Worm (Caenorhabditis elegans) whole organism, young adult: ENCODE data around the gene F46F3.3.
A peak's percentile ranks its signal among the peaks of the same experiment; 100 is the strongest.

Source experiments
- B0019.2 ChIP-seq: fragments of 200-800 bp; sonication (Bioruptor generic); conservative IDR thresholded peaks from 2 replicates; pipeline ENCODE4 v1.3.6; 2022; ENCODE audit warnings: missing genetic modification reagents, missing genetic modification characterization, missing compliant biosample characterization
- B0035.1 ChIP-seq: sonication (generic microtip); optimal IDR thresholded peaks from 2 replicates; lab custom pipeline; 2016; ENCODE audit warnings: missing genetic modification characterization, mild to moderate bottlenecking, missing compliant biosample characterization, missing genotype, missing genetic modification reagents
- B0261.1 ChIP-seq: sonication (generic microtip); optimal IDR thresholded peaks from 2 replicates; lab custom pipeline; 2016; ENCODE audit warnings: mild to moderate bottlenecking, missing genetic modification characterization, moderate library complexity, missing compliant biosample characterization
- B0336.3 ChIP-seq: fragments of 200-800 bp; sonication (Bioruptor generic); IDR thresholded peaks from 2 replicates; pipeline ENCODE4 v1.3.6; 2022; ENCODE audit warnings: missing genetic modification characterization, missing compliant biosample characterization
- C06A6.2 ChIP-seq: fragments of 200-800 bp; sonication (Bioruptor generic); conservative IDR thresholded peaks from 2 replicates; pipeline ENCODE4 v1.3.6; 2022; ENCODE audit warnings: missing genetic modification characterization, missing compliant biosample characterization
- F39B2.1 ChIP-seq: fragments of 200-800 bp; sonication (Bioruptor generic); IDR thresholded peaks from 2 replicates; pipeline ENCODE4 v1.3.6; 2022; ENCODE audit warnings: missing genetic modification reagents, missing genetic modification characterization, missing compliant biosample characterization
- F52B5.7 ChIP-seq: sonication (generic microtip); optimal IDR thresholded peaks from 2 replicates; lab custom pipeline; 2016; ENCODE audit warnings: mild to moderate bottlenecking, missing genetic modification characterization, missing compliant biosample characterization
- K12H6.12 ChIP-seq: fragments of 200-800 bp; sonication (Bioruptor generic); optimal IDR thresholded peaks from 2 replicates; lab custom pipeline; 2018; ENCODE audit warnings: mild to moderate bottlenecking, missing genetic modification characterization, missing compliant biosample characterization
- Y53G8AR.9 ChIP-seq: fragments of 200-800 bp; sonication (Bioruptor generic); conservative IDR thresholded peaks from 2 replicates; pipeline ENCODE4 v1.3.6; 2022; ENCODE audit warnings: missing genetic modification reagents, missing genetic modification characterization, missing compliant biosample characterization
- Y56A3A.18 ChIP-seq: fragments of 200-800 bp; sonication (Bioruptor generic); IDR thresholded peaks from 2 replicates; pipeline ENCODE4 v1.3.6; 2022; ENCODE audit warnings: missing genetic modification reagents, missing genetic modification characterization, missing compliant biosample characterization
- Y67H2A.10 ChIP-seq: fragments of 200-800 bp; sonication (Bioruptor generic); conservative IDR thresholded peaks from 2 replicates; pipeline ENCODE4 v1.3.6; 2022; ENCODE audit warnings: missing genetic modification reagents, missing genetic modification characterization, missing compliant biosample characterization
- Y79H2A.3 ChIP-seq: fragments of 200-800 bp; sonication (Bioruptor generic); conservative IDR thresholded peaks from 2 replicates; pipeline ENCODE4 v1.3.6; 2022; ENCODE audit warnings: missing genetic modification reagents, missing genetic modification characterization, missing compliant biosample characterization
- akir-1 ChIP-seq: fragments of 200-800 bp; sonication (Bioruptor generic); optimal IDR thresholded peaks from 2 replicates; lab custom pipeline; 2018; ENCODE audit warnings: mild to moderate bottlenecking, missing genetic modification characterization, moderate library complexity, missing compliant biosample characterization
- aptf-2 ChIP-seq: fragments of 200-800 bp; sonication (Bioruptor generic); conservative IDR thresholded peaks from 2 replicates; pipeline ENCODE4 v1.3.6; 2022; ENCODE audit warnings: missing genetic modification reagents, missing genetic modification characterization, missing compliant biosample characterization
- atf-7 ChIP-seq: sonication (generic microtip); optimal IDR thresholded peaks from 2 replicates; lab custom pipeline; 2017; ENCODE audit warnings: mild to moderate bottlenecking, missing genetic modification characterization, missing compliant biosample characterization
- attf-3 ChIP-seq: fragments of 200-800 bp; sonication (Bioruptor generic); conservative IDR thresholded peaks from 2 replicates; pipeline ENCODE4 v1.3.6; 2022; ENCODE audit warnings: missing genetic modification reagents, missing genetic modification characterization, missing compliant biosample characterization
- attf-5 ChIP-seq: fragments of 200-800 bp; sonication (Bioruptor generic); optimal IDR thresholded peaks from 2 replicates; lab custom pipeline; 2018; ENCODE audit warnings: mild to moderate bottlenecking, missing genetic modification characterization, missing compliant biosample characterization
- cebp-2 ChIP-seq: fragments of 200-800 bp; sonication (Bioruptor generic); IDR thresholded peaks from 2 replicates; pipeline ENCODE4 v1.3.6; 2022; ENCODE audit warnings: missing genetic modification characterization, missing compliant biosample characterization
- ceh-27 ChIP-seq: fragments of 200-800 bp; sonication (Bioruptor generic); optimal IDR thresholded peaks from 2 replicates; lab custom pipeline; 2018; ENCODE audit warnings: mild to moderate bottlenecking, missing genetic modification characterization, moderate library complexity, missing compliant biosample characterization
- ceh-91 ChIP-seq: fragments of 200-800 bp; sonication (Bioruptor generic); IDR thresholded peaks from 2 replicates; pipeline ENCODE4 v1.3.6; 2022; ENCODE audit warnings: missing genetic modification reagents, missing genetic modification characterization, missing compliant biosample characterization
- dox-1 ChIP-seq: fragments of 200-800 bp; sonication (Bioruptor generic); IDR thresholded peaks from 2 replicates; pipeline ENCODE4 v1.3.6; 2022; ENCODE audit warnings: missing genetic modification reagents, missing genetic modification characterization, missing compliant biosample characterization
- egrh-3 ChIP-seq: fragments of 200-800 bp; sonication (Bioruptor generic); IDR thresholded peaks from 2 replicates; pipeline ENCODE4 v1.3.6; 2022; ENCODE audit warnings: missing genetic modification reagents, missing genetic modification characterization, missing compliant biosample characterization
- ekl-4 ChIP-seq: fragments of 200-800 bp; sonication (Bioruptor generic); IDR thresholded peaks from 2 replicates; pipeline ENCODE4 v1.3.6; 2022; ENCODE audit warnings: missing genetic modification reagents, missing genetic modification characterization, missing compliant biosample characterization
- fkh-3 ChIP-seq: sonication (generic microtip); optimal IDR thresholded peaks from 2 replicates; lab custom pipeline; 2016; ENCODE audit warnings: mild to moderate bottlenecking, missing genetic modification characterization, missing compliant biosample characterization
- him-1 ChIP-seq: sonication (generic microtip); optimal IDR thresholded peaks from 2 replicates; lab custom pipeline; 2016; ENCODE audit warnings: missing genotype, missing genetic modification reagents, missing genetic modification characterization, missing compliant biosample characterization
- hmg-1.2 ChIP-seq: fragments of 200-800 bp; sonication (Bioruptor generic); IDR thresholded peaks from 2 replicates; pipeline ENCODE4 v1.3.6; 2022; ENCODE audit warnings: missing genetic modification reagents, missing genetic modification characterization, missing compliant biosample characterization
- let-526 ChIP-seq: fragments of 200-800 bp; sonication (Bioruptor generic); IDR thresholded peaks from 2 replicates; pipeline ENCODE4 v1.3.6; 2022; ENCODE audit warnings: missing genetic modification reagents, missing genetic modification characterization, missing compliant biosample characterization
- let-607 ChIP-seq, 2 experiments: fragments of 200-800 bp in 1 of 2; sonication (Bioruptor generic) in 1 of 2; sonication (generic microtip) in 1 of 2; optimal IDR thresholded peaks; 2 replicates each; lab custom pipeline; 2016 to 2018; ENCODE audit warnings: mild to moderate bottlenecking in 2 of 2, missing compliant biosample characterization in 2 of 2, missing genetic modification characterization in 2 of 2, moderate library complexity in 2 of 2, missing genotype in 1 of 2
- lin-40 ChIP-seq: sonication (generic microtip); optimal IDR thresholded peaks from 2 replicates; lab custom pipeline; 2016; ENCODE audit warnings: missing genetic modification characterization, mild to moderate bottlenecking, missing compliant biosample characterization, missing genotype, missing genetic modification reagents
- lir-1 ChIP-seq: fragments of 200-800 bp; sonication (Bioruptor generic); conservative IDR thresholded peaks from 2 replicates; pipeline ENCODE4 v1.3.6; 2022; ENCODE audit warnings: missing genetic modification reagents, missing genetic modification characterization, missing compliant biosample characterization
- madf-10 ChIP-seq: sonication (generic microtip); optimal IDR thresholded peaks from 2 replicates; lab custom pipeline; 2016; ENCODE audit warnings: mild to moderate bottlenecking, missing genetic modification characterization, missing compliant biosample characterization
- madf-8 ChIP-seq: fragments of 200-800 bp; sonication (Bioruptor generic); conservative IDR thresholded peaks from 2 replicates; pipeline ENCODE4 v1.3.6; 2022; ENCODE audit warnings: missing genetic modification reagents, missing genetic modification characterization, missing compliant biosample characterization
- mcd-1 ChIP-seq: fragments of 200-800 bp; sonication (Bioruptor generic); IDR thresholded peaks from 2 replicates; pipeline ENCODE4 v1.3.6; 2022; ENCODE audit warnings: missing genetic modification reagents, missing genetic modification characterization, missing compliant biosample characterization
- nfyb-1 ChIP-seq: fragments of 200-800 bp; sonication (Bioruptor generic); IDR thresholded peaks from 2 replicates; pipeline ENCODE4 v1.3.6; 2022; ENCODE audit warnings: missing genetic modification reagents, missing genetic modification characterization, missing compliant biosample characterization
- nhr-27 ChIP-seq: fragments of 200-800 bp; sonication (Bioruptor generic); optimal IDR thresholded peaks from 2 replicates; lab custom pipeline; 2018; ENCODE audit warnings: mild to moderate bottlenecking, missing genetic modification characterization, moderate library complexity, missing compliant biosample characterization
- nhr-90 ChIP-seq: sonication (generic microtip); optimal IDR thresholded peaks from 2 replicates; lab custom pipeline; 2016; ENCODE audit warnings: missing genotype, mild to moderate bottlenecking, missing genetic modification characterization, missing compliant biosample characterization
- rec-8 ChIP-seq, 2 experiments: sonication (generic microtip); optimal IDR thresholded peaks; 2 replicates each; lab custom pipeline; 2016; ENCODE audit warnings: mild to moderate bottlenecking in 2 of 2, missing genetic modification characterization in 2 of 2, missing genetic modification reagents in 2 of 2, missing genotype in 2 of 2, missing biosample characterization in 1 of 2, missing compliant biosample characterization in 1 of 2, moderate library complexity in 1 of 2
- sdz-38 ChIP-seq: sonication (generic microtip); optimal IDR thresholded peaks from 2 replicates; lab custom pipeline; 2016; ENCODE audit warnings: missing genotype, missing genetic modification characterization, missing compliant biosample characterization
- snpc-1.3 ChIP-seq: sonication (generic microtip); optimal IDR thresholded peaks from 2 replicates; lab custom pipeline; 2017; ENCODE audit warnings: missing genetic modification characterization, mild to moderate bottlenecking, missing compliant biosample characterization, antibody characterized with exemption, moderate library complexity, missing genotype, missing genetic modification reagents; ENCODE audit not compliant: insufficient read depth
- snpc-4 ChIP-seq, 5 experiments: fragments of 150-350 bp in 1 of 5; sonication (generic microtip) in 4 of 5; optimal IDR thresholded peaks; 2 replicates each; lab custom pipeline; 2014 to 2018; ENCODE audit warnings: missing genetic modification characterization in 5 of 5, missing biosample characterization in 3 of 5, antibody characterized with exemption in 2 of 5, mild to moderate bottlenecking in 2 of 5, missing compliant biosample characterization in 2 of 5, missing genotype in 2 of 5, moderate library complexity in 2 of 5, missing genetic modification reagents in 1 of 5
- somi-1 ChIP-seq: fragments of 200-800 bp; sonication (Bioruptor generic); optimal IDR thresholded peaks from 2 replicates; lab custom pipeline; 2018; ENCODE audit warnings: mild to moderate bottlenecking, missing genetic modification characterization, missing compliant biosample characterization
- tbp1 ChIP-seq: fragments of 200-800 bp; sonication (Bioruptor generic); optimal IDR thresholded peaks from 2 replicates; lab custom pipeline; 2018; ENCODE audit warnings: mild to moderate bottlenecking, missing genetic modification characterization, missing compliant biosample characterization
- tbx-9 ChIP-seq: sonication (generic microtip); optimal IDR thresholded peaks from 2 replicates; lab custom pipeline; 2016; ENCODE audit warnings: borderline replicate concordance, missing genetic modification characterization, inconsistent platforms, missing compliant biosample characterization
- unc-62 ChIP-seq: fragments of 150-350 bp; optimal IDR thresholded peaks from 2 replicates; lab custom pipeline; 2014; ENCODE audit warnings: missing biosample characterization, missing genetic modification reagents, missing genetic modification characterization
- xnd-1 ChIP-seq: sonication (generic microtip); optimal IDR thresholded peaks from 2 replicates; lab custom pipeline; 2016; ENCODE audit warnings: missing genotype, missing genetic modification reagents, missing genetic modification characterization, missing compliant biosample characterization
- zim-3 ChIP-seq: sonication (generic microtip); optimal IDR thresholded peaks from 2 replicates; lab custom pipeline; 2017; ENCODE audit warnings: mild to moderate bottlenecking, missing genetic modification characterization, moderate library complexity, missing compliant biosample characterization
- ztf-26 ChIP-seq: sonication (generic microtip); optimal IDR thresholded peaks from 2 replicates; lab custom pipeline; 2017; ENCODE audit warnings: missing genetic modification characterization, missing compliant biosample characterization

The F46F3.3 gene

ce11 chrV:11644166-11644565 lies 23.1 kb upstream of the F46F3.3 start, which contains the start of gene bir-1 (continued):
- no peak for TF ChIP-seq B0261.1 (tag; lab: Kevin White, UChicago)
- TF ChIP-seq tbp1 (GFP tag; lab: Kevin White, UChicago), result peak; percentile 22
- no peak for TF ChIP-seq unc-62 (GFP tag; lab: Kevin White, UChicago)
- TF ChIP-seq attf-5 (GFP tag; lab: Kevin White, UChicago), result peak; percentile 81
- TF ChIP-seq hmg-1.2 (GFP tag; lab: Robert Waterston, UW), result peak; percentile 34; the same call in 1 of the 2 replicates
- TF ChIP-seq ekl-4, result 0 out of 2 replicates have a peak, but pooled peaks have one; percentile 23
- TF ChIP-seq mcd-1, result peak; percentile 74
- no peak for TF ChIP-seq B0035.1 (tag; lab: Kevin White, UChicago)
- no peak for TF ChIP-seq lir-1 (GFP tag; lab: Robert Waterston, UW)
- TF ChIP-seq egrh-3 (GFP tag; lab: Robert Waterston, UW), result no peak
- no peak for TF ChIP-seq B0336.3 (GFP tag; lab: Robert Waterston, UW)
- TF ChIP-seq F39B2.1, result no peak
- TF ChIP-seq atf-7 (tag; lab: Kevin White, UChicago), result no peak
- no peak for TF ChIP-seq akir-1
- no peak for TF ChIP-seq tbx-9 (tag; lab: Kevin White, UChicago)
- no peak for TF ChIP-seq sdz-38 (tag; lab: Kevin White, UChicago)
- TF ChIP-seq zim-3, result no peak
- no peak for TF ChIP-seq nfyb-1 (GFP tag; lab: Robert Waterston, UW)
- no peak for TF ChIP-seq let-607 (tag; optimal IDR thresholded peaks at IDR 0.05; lab: Kevin White, UChicago)
- TF ChIP-seq B0019.2 (GFP tag; lab: Robert Waterston, UW), result no peak
- no peak for TF ChIP-seq aptf-2
- no peak for TF ChIP-seq Y79H2A.3 (GFP tag; lab: Robert Waterston, UW)
- TF ChIP-seq C06A6.2 (GFP tag; lab: Robert Waterston, UW), result no peak
- no peak for TF ChIP-seq Y56A3A.18 (GFP tag; lab: Robert Waterston, UW)
- TF ChIP-seq ztf-26, result no peak
- TF ChIP-seq nhr-90 (tag; lab: Kevin White, UChicago), result no peak
- TF ChIP-seq nhr-27, result no peak
- peak; percentile 1 for TF ChIP-seq K12H6.12
- TF ChIP-seq snpc-1.3 (tag; lab: Kevin White, UChicago), result no peak
- no peak for TF ChIP-seq cebp-2 (GFP tag; lab: Robert Waterston, UW)
- no peak for TF ChIP-seq fkh-3 (tag; lab: Kevin White, UChicago)
- 0 out of 2 replicates have a peak, but pooled peaks have one; percentile 35 for TF ChIP-seq ceh-91
- TF ChIP-seq somi-1 (GFP tag; lab: Kevin White, UChicago), result no peak
- TF ChIP-seq Y67H2A.10 (GFP tag; lab: Robert Waterston, UW), result 0 out of 2 replicates have a peak, but pooled peaks have one; percentile 23
- TF ChIP-seq madf-10 (tag; lab: Kevin White, UChicago), result peak; percentile 35
- TF ChIP-seq attf-3 (GFP tag; lab: Robert Waterston, UW), result peak; percentile 22; the same call in 1 of the 2 replicates
- no peak for TF ChIP-seq xnd-1 (tag; lab: Kevin White, UChicago)
- peak; percentile 15; the same call in 1 of the 2 replicates for TF ChIP-seq madf-8 (GFP tag; lab: Robert Waterston, UW)
- TF ChIP-seq F52B5.7 (tag; lab: Kevin White, UChicago), result no peak
- TF ChIP-seq rec-8 (tag; optimal IDR thresholded peaks at IDR 0.05; lab: Kevin White, UChicago), result peak in 1 of 2 experiments; percentile 7
- TF ChIP-seq let-526 (GFP tag; lab: Robert Waterston, UW), result no peak
- TF ChIP-seq Y53G8AR.9 (GFP tag; lab: Robert Waterston, UW), result no peak
- TF ChIP-seq dox-1 (GFP tag; lab: Robert Waterston, UW), result peak; percentile 82
- peak; percentile 21 for TF ChIP-seq him-1 (tag; lab: Kevin White, UChicago)
- no peak for TF ChIP-seq lin-40 (tag; lab: Kevin White, UChicago)
- TF ChIP-seq ceh-27 (GFP tag; lab: Kevin White, UChicago), result no peak
- TF ChIP-seq snpc-4 (GFP tag; optimal IDR thresholded peaks at IDR 0.05; lab: Kevin White, UChicago), result no peak
- peak in 2 of 4 experiments; percentile 37 to 58 for TF ChIP-seq snpc-4 (tag; optimal IDR thresholded peaks at IDR 0.05; lab: Kevin White, UChicago)
